Fruit fly (Drosophila melanogaster): ENCODE measurements around the gene St2.

The St2 gene

dm6 chr3R:9227944-9228343, 23.7 kb upstream of the St2 start:
- TF ChIP-seq CG8159 (tag; optimal IDR thresholded peaks at IDR 0.05) (no peak), CG9948 (tag; optimal IDR thresholded peaks at IDR 0.05) (no peak), Pif1A (GFP tag; optimal IDR thresholded peaks at IDR 0.05) (no peak), CG32121 (GFP tag; IDR thresholded peaks at IDR 0.05) (0 out of 2 replicates have a peak, but pooled peaks have one; percentile 34), Snoo (tag; optimal IDR thresholded peaks at IDR 0.05) (no peak), EcR (GFP tag; optimal IDR thresholded peaks at IDR 0.05) (no peak), D1 (tag; optimal IDR thresholded peaks at IDR 0.05) (no peak), gl (tag; optimal IDR thresholded peaks at IDR 0.05) (no peak), CG34367 (tag; optimal IDR thresholded peaks at IDR 0.05) (no peak), CG17806 (tag; optimal IDR thresholded peaks at IDR 0.05) (no peak), CG12605 (GFP tag; IDR thresholded peaks at IDR 0.05) (no peak), fd96Ca (GFP tag; IDR thresholded peaks at IDR 0.05) (peak; percentile 39; the same call in 1 of the 3 replicates), rn (GFP tag; IDR thresholded peaks at IDR 0.05) (no peak), CG14655 (GFP tag; optimal IDR thresholded peaks at IDR 0.05) (peak; percentile 51), Ets98B (GFP tag; IDR thresholded peaks at IDR 0.05) (peak; percentile 34; the same call in 1 of the 2 replicates), CG13204 (GFP tag; optimal IDR thresholded peaks at IDR 0.05) (no peak), Pif1B (GFP tag; optimal IDR thresholded peaks at IDR 0.05) (no peak), CG10348 (GFP tag; IDR thresholded peaks at IDR 0.05) (no peak), CG8301 (tag; optimal IDR thresholded peaks at IDR 0.05) (peak; percentile 69), CG4496 (GFP tag; IDR thresholded peaks at IDR 0.05) (peak; percentile 77), CG15710 (tag; optimal IDR thresholded peaks at IDR 0.05) (no peak)

dm6 chr3R:9229075-9229835, 22.4 kb upstream of the St2 start:
- TF ChIP-seq CG12605 (GFP tag; IDR thresholded peaks at IDR 0.05) (peak; percentile 97), CG15710 (tag; optimal IDR thresholded peaks at IDR 0.05) (peak; percentile 100), CG10348 (GFP tag; IDR thresholded peaks at IDR 0.05) (peak; percentile 75; the same call in 1 of the 2 replicates), EcR (GFP tag; optimal IDR thresholded peaks at IDR 0.05) (peak; percentile 98), CG13204 (GFP tag; optimal IDR thresholded peaks at IDR 0.05) (peak; percentile 98), CG4496 (GFP tag; IDR thresholded peaks at IDR 0.05) (peak; percentile 98), Snoo (tag; optimal IDR thresholded peaks at IDR 0.05) (peak; percentile 99), gl (tag; optimal IDR thresholded peaks at IDR 0.05) (peak; percentile 99), CG9948 (tag; optimal IDR thresholded peaks at IDR 0.05) (peak; percentile 100), CG17806 (tag; optimal IDR thresholded peaks at IDR 0.05) (peak; percentile 100), CG34367 (tag; optimal IDR thresholded peaks at IDR 0.05) (peak; percentile 100), fd96Ca (GFP tag; IDR thresholded peaks at IDR 0.05) (peak; percentile 89), CG32121 (GFP tag; IDR thresholded peaks at IDR 0.05) (peak; percentile 88), Pif1B (GFP tag; optimal IDR thresholded peaks at IDR 0.05) (peak; percentile 99), D1 (tag; optimal IDR thresholded peaks at IDR 0.05) (peak; percentile 99), CG8159 (tag; optimal IDR thresholded peaks at IDR 0.05) (peak; percentile 100), rn (GFP tag; IDR thresholded peaks at IDR 0.05) (peak; percentile 95), Pif1A (GFP tag; optimal IDR thresholded peaks at IDR 0.05) (peak; percentile 99), CG8301 (tag; optimal IDR thresholded peaks at IDR 0.05) (peak; percentile 99), Ets98B (GFP tag; IDR thresholded peaks at IDR 0.05) (peak; percentile 95), CG14655 (GFP tag; optimal IDR thresholded peaks at IDR 0.05) (peak; percentile 99)

DNA sequence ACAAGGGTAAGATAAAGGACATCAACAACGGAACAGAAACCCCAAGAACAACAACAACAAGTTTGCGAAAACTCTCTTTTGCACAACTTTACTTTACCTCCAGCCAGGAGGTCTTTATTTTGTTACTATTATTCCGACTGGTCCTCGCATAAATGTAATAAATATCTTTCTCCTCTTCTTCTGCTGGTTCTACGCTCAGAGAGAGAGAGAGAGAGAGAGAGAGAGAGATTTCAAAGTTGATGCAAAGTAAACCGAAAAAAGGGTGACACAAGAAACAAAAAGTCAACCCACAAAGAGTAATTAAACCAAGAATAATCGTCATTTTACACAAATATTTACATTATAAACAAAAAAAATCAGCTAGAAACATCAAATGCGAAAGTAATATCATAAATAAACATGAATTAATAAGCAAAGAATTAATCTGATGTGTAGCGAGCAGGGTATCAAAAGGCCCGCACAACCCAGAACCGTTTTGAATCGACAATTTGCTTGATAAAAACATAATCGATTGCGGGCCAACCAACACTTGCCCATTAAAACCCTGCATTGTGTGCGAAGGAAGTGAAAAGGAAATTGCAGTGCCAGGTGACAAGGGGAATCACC, 21.5 kb upstream of the St2 start:
- TF ChIP-seq Ets98B (GFP tag; IDR thresholded peaks at IDR 0.05) (no peak), CG14655 (GFP tag; optimal IDR thresholded peaks at IDR 0.05) (peak; percentile 54), CG8301 (tag; optimal IDR thresholded peaks at IDR 0.05) (peak; percentile 42), fd96Ca (GFP tag; IDR thresholded peaks at IDR 0.05) (no peak; the same call in 2 of the 3 replicates), CG34367 (tag; optimal IDR thresholded peaks at IDR 0.05) (peak; percentile 57), Snoo (tag; optimal IDR thresholded peaks at IDR 0.05) (peak; percentile 42), CG15710 (tag; optimal IDR thresholded peaks at IDR 0.05) (peak; percentile 38), rn (GFP tag; IDR thresholded peaks at IDR 0.05) (no peak), EcR (GFP tag; optimal IDR thresholded peaks at IDR 0.05) (no peak), Pif1A (GFP tag; optimal IDR thresholded peaks at IDR 0.05) (peak; percentile 54), CG4496 (GFP tag; IDR thresholded peaks at IDR 0.05) (peak; percentile 58; the same call in 1 of the 3 replicates), CG32121 (GFP tag; IDR thresholded peaks at IDR 0.05) (0 out of 2 replicates have a peak, but pooled peaks have one; percentile 23), gl (tag; optimal IDR thresholded peaks at IDR 0.05) (no peak), CG8159 (tag; optimal IDR thresholded peaks at IDR 0.05) (peak; percentile 77), CG17806 (tag; optimal IDR thresholded peaks at IDR 0.05) (peak; percentile 65), CG9948 (tag; optimal IDR thresholded peaks at IDR 0.05) (peak; percentile 52), CG12605 (GFP tag; IDR thresholded peaks at IDR 0.05) (peak; percentile 57; the same call in 1 of the 2 replicates), D1 (tag; optimal IDR thresholded peaks at IDR 0.05) (peak; percentile 12), Pif1B (GFP tag; optimal IDR thresholded peaks at IDR 0.05) (peak; percentile 48)

DNA sequence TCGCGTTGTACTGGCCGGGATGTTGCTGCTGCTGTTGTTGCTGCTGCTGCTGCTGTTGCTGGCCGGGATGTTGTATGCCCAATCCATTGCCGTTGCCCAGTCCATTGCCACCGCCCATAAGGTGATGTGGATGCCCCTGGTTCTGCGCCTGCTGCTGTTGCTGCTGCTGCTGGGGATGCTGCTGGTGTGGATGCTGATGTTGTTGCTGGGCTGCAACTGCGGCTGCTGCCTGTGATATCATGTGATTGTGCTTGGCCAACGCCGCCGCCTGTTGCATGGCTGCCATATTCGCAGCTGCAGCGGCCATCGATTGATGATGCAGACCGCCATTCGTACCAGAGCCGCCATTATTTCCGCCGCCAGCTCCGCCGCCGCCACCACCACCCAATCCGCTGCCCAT, 19.3 kb upstream of the St2 start:
- TF ChIP-seq Snoo (tag; optimal IDR thresholded peaks at IDR 0.05), result no peak
- no peak for TF ChIP-seq CG8301 (tag; optimal IDR thresholded peaks at IDR 0.05)
- no peak for TF ChIP-seq CG4496 (GFP tag; IDR thresholded peaks at IDR 0.05)
- no peak for TF ChIP-seq CG15710 (tag; optimal IDR thresholded peaks at IDR 0.05)
- no peak for TF ChIP-seq rn (GFP tag; IDR thresholded peaks at IDR 0.05)
- TF ChIP-seq CG34367 (tag; optimal IDR thresholded peaks at IDR 0.05), result no peak
- no peak for TF ChIP-seq gl (tag; optimal IDR thresholded peaks at IDR 0.05)
- TF ChIP-seq CG10348 (GFP tag; IDR thresholded peaks at IDR 0.05), result no peak
- no peak for TF ChIP-seq EcR (GFP tag; optimal IDR thresholded peaks at IDR 0.05)
- no peak for TF ChIP-seq Ets98B (GFP tag; IDR thresholded peaks at IDR 0.05)

DNA sequence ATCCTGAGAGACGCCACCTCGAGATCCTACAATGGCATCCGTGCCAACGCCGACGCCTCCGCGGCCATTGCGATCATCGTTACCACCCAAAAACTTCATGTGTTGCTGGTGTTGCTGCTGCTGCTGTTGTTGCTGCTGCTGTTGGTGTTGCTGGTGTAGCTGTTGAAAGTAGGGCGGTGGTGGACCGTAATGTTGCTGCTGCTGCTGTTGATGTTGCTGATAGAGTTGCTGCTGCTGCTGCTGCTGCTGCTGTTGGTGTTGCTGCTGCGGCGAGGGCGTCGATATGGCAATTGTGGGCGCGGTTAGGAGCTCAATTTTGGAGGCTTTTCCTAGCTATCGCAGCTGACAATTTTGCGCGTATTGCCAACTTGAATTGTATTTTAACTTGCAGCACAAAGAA, 17.9 kb upstream of the St2 start:
- TF ChIP-seq CG9948 (tag; optimal IDR thresholded peaks at IDR 0.05) (no peak), CG8301 (tag; optimal IDR thresholded peaks at IDR 0.05) (no peak), CG4496 (GFP tag; IDR thresholded peaks at IDR 0.05) (no peak), rn (GFP tag; IDR thresholded peaks at IDR 0.05) (no peak), D1 (tag; optimal IDR thresholded peaks at IDR 0.05) (no peak), CG32121 (GFP tag; IDR thresholded peaks at IDR 0.05) (no peak), Pif1A (GFP tag; optimal IDR thresholded peaks at IDR 0.05) (no peak), CG15710 (tag; optimal IDR thresholded peaks at IDR 0.05) (no peak), CG13204 (GFP tag; optimal IDR thresholded peaks at IDR 0.05) (no peak), CG12605 (GFP tag; IDR thresholded peaks at IDR 0.05) (no peak), Ets98B (GFP tag; IDR thresholded peaks at IDR 0.05) (no peak), CG8159 (tag; optimal IDR thresholded peaks at IDR 0.05) (no peak), CG14655 (GFP tag; optimal IDR thresholded peaks at IDR 0.05) (no peak), EcR (GFP tag; optimal IDR thresholded peaks at IDR 0.05) (no peak), fd96Ca (GFP tag; IDR thresholded peaks at IDR 0.05) (no peak), CG10348 (GFP tag; IDR thresholded peaks at IDR 0.05) (no peak)
